Worm (Caenorhabditis elegans) whole organism, L1 larva: ENCODE measurements around the gene unc-119.

Experiments
- aha-1 ChIP-seq: fragments of 150-350 bp; optimal IDR thresholded peaks from 2 replicates; lab custom pipeline; 2014; ENCODE audit warnings: missing biosample characterization, missing genetic modification characterization
- ets-5 ChIP-seq: fragments of 200-800 bp; sonication (Bioruptor generic); IDR thresholded peaks from 2 replicates; pipeline ENCODE4 v1.3.6; 2022; ENCODE audit warnings: missing genetic modification characterization, missing compliant biosample characterization
- jun-1 ChIP-seq: fragments of 150-350 bp; optimal IDR thresholded peaks from 2 replicates; lab custom pipeline; 2014; ENCODE audit warnings: missing biosample characterization, missing genetic modification reagents, missing genetic modification characterization

DNA sequence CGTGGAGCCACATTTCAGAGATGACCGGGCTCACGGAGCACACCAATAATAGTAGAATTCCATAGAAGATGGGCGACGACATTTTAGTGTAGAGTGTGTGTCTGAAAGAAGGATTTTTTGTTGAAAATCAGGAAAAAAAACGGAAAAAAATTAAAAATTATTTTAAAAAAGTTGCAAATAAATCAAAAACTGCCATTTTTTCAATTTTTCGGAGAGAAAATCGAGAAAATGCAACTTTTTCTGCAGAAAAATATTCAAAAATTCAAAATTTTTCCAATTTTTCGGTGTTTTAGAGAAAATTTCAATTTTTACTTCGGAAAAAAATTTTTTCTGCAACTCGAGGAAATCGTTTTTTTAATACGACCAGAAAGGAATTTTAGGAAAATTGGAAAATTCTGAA, 22.4 kb upstream of the unc-119 start, which contains the start of gene C44B9.3:
- no peak for TF ChIP-seq ets-5 (GFP tag; lab: Robert Waterston, UW)
- no peak for TF ChIP-seq aha-1
- TF ChIP-seq jun-1: no peak
